Fruit fly (Drosophila melanogaster): ENCODE results near the gene btn.

The btn gene

DNA sequence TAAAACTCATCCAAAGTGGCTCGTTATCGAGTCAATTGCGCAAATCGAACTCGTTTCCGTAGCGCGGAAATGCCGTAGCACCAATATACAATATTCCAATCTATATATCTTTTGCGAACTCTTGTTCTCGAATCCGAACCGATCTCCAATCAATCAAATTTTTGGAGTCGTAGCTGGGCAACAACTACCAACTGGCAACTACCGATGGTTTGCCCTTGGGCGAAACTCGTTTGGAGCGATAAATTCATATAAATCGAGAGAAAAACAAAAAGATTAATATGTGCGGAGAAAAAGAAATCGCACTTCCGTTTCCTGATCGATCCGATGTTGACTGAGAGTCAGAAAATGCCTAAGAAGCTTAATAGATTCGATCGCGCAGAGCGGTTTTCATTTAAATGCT, 20.7 kb downstream of the btn start:
- TF ChIP-seq HLH106 (tag; optimal IDR thresholded peaks at IDR 0.05) (no peak), woc (GFP tag; optimal IDR thresholded peaks at IDR 0.05) (no peak), h (GFP tag; optimal IDR thresholded peaks at IDR 0.05) (no peak), rgr (GFP tag; optimal IDR thresholded peaks at IDR 0.05) (no peak), Jra (GFP tag; optimal IDR thresholded peaks at IDR 0.05) (no peak), OdsH (GFP tag; optimal IDR thresholded peaks at IDR 0.05) (no peak), fru (GFP tag; optimal IDR thresholded peaks at IDR 0.05) (no peak), dl (GFP tag; optimal IDR thresholded peaks at IDR 0.05; ENCODE audit: insufficient read depth in 1 of 2, partially characterized antibody in 2 of 2) (no peak), sage (GFP tag; optimal IDR thresholded peaks at IDR 0.05) (no peak), Dfd (GFP tag; optimal IDR thresholded peaks at IDR 0.05) (no peak), tai (GFP tag; optimal IDR thresholded peaks at IDR 0.05) (no peak), foxo (GFP tag; optimal IDR thresholded peaks at IDR 0.05) (no peak), Abd-B (GFP tag; optimal IDR thresholded peaks at IDR 0.05) (no peak), Hr83 (GFP tag; optimal IDR thresholded peaks at IDR 0.05; ENCODE audit: poor library complexity, severe bottlenecking) (no peak), Myc (optimal IDR thresholded peaks at IDR 0.05) (no peak)

DNA sequence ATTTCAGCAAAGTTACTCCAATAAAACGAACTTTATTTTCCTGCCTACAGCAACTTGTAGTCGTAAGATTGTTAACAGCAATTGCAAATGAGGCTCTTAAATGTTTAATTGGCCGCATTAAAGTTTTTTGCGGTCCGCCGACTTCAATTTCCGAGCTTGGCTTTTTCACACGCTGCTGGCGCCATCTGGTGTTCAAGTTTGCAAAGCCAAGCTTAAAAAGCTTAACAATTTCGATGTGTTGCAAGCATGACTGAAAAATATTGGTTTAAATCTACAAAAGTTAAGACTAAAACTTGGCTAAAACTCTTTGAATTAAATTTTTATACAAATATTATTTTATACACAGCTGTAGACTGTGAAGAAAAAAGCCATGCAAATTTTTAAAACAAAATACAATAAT, 21.7 kb downstream of the btn start:
- TF ChIP-seq dmrt93B (GFP tag; optimal IDR thresholded peaks at IDR 0.05) (no peak), Jra (GFP tag; optimal IDR thresholded peaks at IDR 0.05) (no peak), brk (GFP tag; optimal IDR thresholded peaks at IDR 0.05) (no peak), sage (GFP tag; optimal IDR thresholded peaks at IDR 0.05) (no peak), OdsH (GFP tag; optimal IDR thresholded peaks at IDR 0.05) (no peak), Dif (GFP tag; optimal IDR thresholded peaks at IDR 0.05; ENCODE audit: partially characterized antibody) (no peak), Sp1 (GFP tag; optimal IDR thresholded peaks at IDR 0.05) (no peak), Hnf4 (GFP tag; optimal IDR thresholded peaks at IDR 0.05) (no peak), h (GFP tag; optimal IDR thresholded peaks at IDR 0.05) (no peak), rgr (GFP tag; optimal IDR thresholded peaks at IDR 0.05) (no peak), Dfd (GFP tag; optimal IDR thresholded peaks at IDR 0.05) (no peak), Vsx2 (GFP tag; optimal IDR thresholded peaks at IDR 0.05; ENCODE audit: partially characterized antibody) (no peak), woc (GFP tag; optimal IDR thresholded peaks at IDR 0.05) (no peak), Hr78 (GFP tag; optimal IDR thresholded peaks at IDR 0.05) (no peak), ey (GFP tag; optimal IDR thresholded peaks at IDR 0.05) (no peak), N (GFP tag; optimal IDR thresholded peaks at IDR 0.05) (no peak), Rel (GFP tag; optimal IDR thresholded peaks at IDR 0.05) (no peak), Rel (tag; optimal IDR thresholded peaks at IDR 0.05) (no peak), CG32264 (GFP tag; optimal IDR thresholded peaks at IDR 0.05) (no peak), foxo (GFP tag; optimal IDR thresholded peaks at IDR 0.05) (no peak), dsf (GFP tag; optimal IDR thresholded peaks at IDR 0.05; ENCODE audit: borderline replicate concordance) (no peak)

DNA sequence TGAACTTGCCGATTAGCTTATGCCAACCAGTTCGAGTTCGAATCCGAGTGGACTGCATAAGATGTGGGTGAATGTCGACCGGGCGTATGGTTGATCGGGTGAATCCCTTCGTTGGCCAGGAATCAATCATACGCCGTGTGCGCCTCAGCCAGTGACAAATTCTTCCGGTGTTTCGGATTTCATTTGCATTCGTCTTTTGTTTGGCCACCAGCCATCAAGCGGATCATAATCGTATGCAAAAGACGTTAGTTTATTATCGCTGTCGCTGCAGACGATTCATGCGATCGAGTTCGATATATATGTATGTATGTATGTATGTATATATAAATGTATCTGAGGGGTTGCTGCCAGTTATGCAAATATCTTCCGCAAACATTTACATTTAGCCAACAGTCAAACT, 22.3 kb downstream of the btn start:
- no peak for TF ChIP-seq CG9705 (GFP tag; optimal IDR thresholded peaks at IDR 0.05)
- TF ChIP-seq Abd-B (GFP tag; optimal IDR thresholded peaks at IDR 0.05), result no peak
- no peak for TF ChIP-seq Mio (GFP tag; optimal IDR thresholded peaks at IDR 0.05)
- no peak for TF ChIP-seq CrebA (GFP tag; optimal IDR thresholded peaks at IDR 0.05; ENCODE audit: borderline replicate concordance)
- TF ChIP-seq rgr (GFP tag; optimal IDR thresholded peaks at IDR 0.05), result no peak
- TF ChIP-seq Myc (optimal IDR thresholded peaks at IDR 0.05), result no peak
- TF ChIP-seq Dfd (GFP tag; optimal IDR thresholded peaks at IDR 0.05), result no peak
- no peak for TF ChIP-seq CG32264 (GFP tag; optimal IDR thresholded peaks at IDR 0.05)
- TF ChIP-seq Jra (GFP tag; optimal IDR thresholded peaks at IDR 0.05), result no peak
- no peak for TF ChIP-seq GATAd (GFP tag; optimal IDR thresholded peaks at IDR 0.05)
- no peak for TF ChIP-seq br (GFP tag; optimal IDR thresholded peaks at IDR 0.05)
- TF ChIP-seq pan (optimal IDR thresholded peaks at IDR 0.05), result no peak
- no peak for TF ChIP-seq Vsx2 (GFP tag; optimal IDR thresholded peaks at IDR 0.05; ENCODE audit: partially characterized antibody)
- TF ChIP-seq fru (GFP tag; optimal IDR thresholded peaks at IDR 0.05), result no peak
- no peak for TF ChIP-seq Sp1 (GFP tag; optimal IDR thresholded peaks at IDR 0.05)
- no peak for TF ChIP-seq Rel (GFP tag; optimal IDR thresholded peaks at IDR 0.05)
- TF ChIP-seq Rel (tag; optimal IDR thresholded peaks at IDR 0.05), result no peak
- no peak for TF ChIP-seq Hnf4 (GFP tag; optimal IDR thresholded peaks at IDR 0.05)
- no peak for TF ChIP-seq N (GFP tag; optimal IDR thresholded peaks at IDR 0.05)
- TF ChIP-seq HLH106 (tag; optimal IDR thresholded peaks at IDR 0.05), result no peak

DNA sequence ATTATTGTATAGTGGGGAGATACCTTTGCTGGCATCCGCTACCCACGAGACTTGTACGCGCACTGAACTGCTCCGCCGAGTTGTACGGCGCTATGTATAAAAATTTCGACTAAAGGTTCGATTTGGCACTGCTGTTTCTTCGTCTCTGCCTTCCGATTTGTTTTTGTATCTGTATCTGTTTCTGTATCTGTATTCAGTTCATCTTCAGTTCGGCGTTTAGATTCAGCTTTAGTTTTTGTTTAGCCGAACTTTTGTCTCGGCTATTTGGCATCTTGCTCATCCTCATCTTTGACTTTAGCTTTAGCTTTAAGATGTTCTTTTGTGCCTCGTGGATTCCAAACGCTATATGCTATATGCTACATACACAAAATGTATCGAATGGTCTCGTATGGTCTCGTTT, 23.9 kb downstream of the btn start, which contains the start of gene sit:
Gene sit (minus strand): TSS at position 71 of the 400 bp plus-strand sequence.
- no peak for TF ChIP-seq dl (GFP tag; optimal IDR thresholded peaks at IDR 0.05; ENCODE audit: insufficient read depth in 1 of 2, partially characterized antibody in 2 of 2)
- TF ChIP-seq Dfd (GFP tag; optimal IDR thresholded peaks at IDR 0.05), result no peak
- no peak for TF ChIP-seq pan (optimal IDR thresholded peaks at IDR 0.05)

Data from whole organism, wandering third instar larva.